Fruit fly (Drosophila melanogaster) whole organism, embryonic: ENCODE data around the gene mad2.

Source experiments
- CG10321 ChIP-seq: fragments of 200-800 bp; sonication (Bioruptor generic); IDR thresholded peaks from 2 replicates; pipeline ENCODE4 v1.3.6; 2022; ENCODE audit warnings: missing biosample characterization, missing genetic modification characterization
- CG10366 ChIP-seq: fragments of 200-800 bp; sonication (Bioruptor generic); IDR thresholded peaks from 2 replicates; pipeline ENCODE4 v1.3.6; 2022; ENCODE audit warnings: missing biosample characterization, missing genetic modification characterization
- CG10462 ChIP-seq: fragments of 200-800 bp; sonication (Bioruptor generic); optimal IDR thresholded peaks from 2 replicates; lab custom pipeline; 2016; ENCODE audit warnings: missing biosample characterization, missing genetic modification characterization
- CG11695 ChIP-seq: fragments of 200-800 bp; sonication (Bioruptor generic); IDR thresholded peaks from 3 replicates; pipeline ENCODE4 v1.3.6; 2022; ENCODE audit warnings: missing biosample characterization, missing genetic modification characterization
- CG13775 ChIP-seq: fragments of 200-800 bp; sonication (Bioruptor generic); optimal IDR thresholded peaks from 3 replicates; lab custom pipeline; 2017; ENCODE audit warnings: missing biosample characterization, mild to moderate bottlenecking, missing genetic modification characterization
- CG14014 ChIP-seq: fragments of 200-800 bp; sonication (Bioruptor generic); IDR thresholded peaks from 2 replicates; pipeline ENCODE4 v1.3.6; 2022; ENCODE audit warnings: missing biosample characterization, missing genetic modification characterization
- CG14710 ChIP-seq: fragments of 200-800 bp; sonication (Bioruptor generic); optimal IDR thresholded peaks from 3 replicates; lab custom pipeline; 2019; ENCODE audit warnings: missing biosample characterization, mild to moderate bottlenecking, missing genetic modification characterization, moderate library complexity
- CG16863 ChIP-seq: fragments of 200-800 bp; sonication (Bioruptor generic); optimal IDR thresholded peaks from 3 replicates; lab custom pipeline; 2016; ENCODE audit warnings: missing biosample characterization, missing genetic modification characterization
- CG17912 ChIP-seq: fragments of 200-800 bp; sonication (Bioruptor generic); optimal IDR thresholded peaks from 2 replicates; lab custom pipeline; 2018; ENCODE audit warnings: missing biosample characterization, mild to moderate bottlenecking, missing genetic modification characterization
- CG18476 ChIP-seq: fragments of 200-800 bp; sonication (Bioruptor generic); optimal IDR thresholded peaks from 2 replicates; lab custom pipeline; 2016; ENCODE audit warnings: missing biosample characterization, mild to moderate bottlenecking, missing genetic modification characterization
- CG2875 ChIP-seq: fragments of 200-800 bp; sonication (Bioruptor generic); optimal IDR thresholded peaks from 2 replicates; lab custom pipeline; 2017; ENCODE audit warnings: missing biosample characterization, mild to moderate bottlenecking, missing genetic modification characterization, missing genetic modification reagents
- CG34422 ChIP-seq: fragments of 200-800 bp; sonication (Bioruptor generic); IDR thresholded peaks from 3 replicates; pipeline ENCODE4 v1.3.6; 2022; ENCODE audit warnings: missing biosample characterization, missing genetic modification characterization
- CG42726 ChIP-seq: fragments of 200-800 bp; sonication (Bioruptor generic); IDR thresholded peaks from 2 replicates; pipeline ENCODE4 v1.3.6; 2022; ENCODE audit warnings: missing biosample characterization, missing genetic modification characterization; ENCODE audit not compliant: partially characterized antibody
- CG4820 ChIP-seq: fragments of 200-800 bp; sonication (Bioruptor generic); optimal IDR thresholded peaks from 3 replicates; lab custom pipeline; 2016; ENCODE audit warnings: missing biosample characterization, missing genetic modification characterization
- CG7372 ChIP-seq: fragments of 200-800 bp; sonication (Bioruptor generic); IDR thresholded peaks from 2 replicates; pipeline ENCODE4 v1.3.6; 2022; ENCODE audit warnings: missing biosample characterization, missing genetic modification characterization
- CG7786 ChIP-seq: fragments of 200-800 bp; sonication (Bioruptor generic); optimal IDR thresholded peaks from 2 replicates; lab custom pipeline; 2016; ENCODE audit warnings: missing biosample characterization, missing genetic modification characterization
- CG7928 ChIP-seq: fragments of 200-800 bp; sonication (Bioruptor generic); optimal IDR thresholded peaks from 2 replicates; lab custom pipeline; 2017; ENCODE audit warnings: missing biosample characterization, mild to moderate bottlenecking, missing genetic modification characterization
- CG8281 ChIP-seq: fragments of 200-800 bp; sonication (Bioruptor generic); optimal IDR thresholded peaks from 2 replicates; lab custom pipeline; 2018; ENCODE audit warnings: missing biosample characterization, mild to moderate bottlenecking, missing genetic modification characterization, moderate library complexity
- CG9727 ChIP-seq: fragments of 200-800 bp; sonication (Bioruptor generic); optimal IDR thresholded peaks from 3 replicates; lab custom pipeline; 2017; ENCODE audit warnings: missing biosample characterization, mild to moderate bottlenecking, missing genetic modification characterization
- CG9797 ChIP-seq: fragments of 200-800 bp; sonication (Bioruptor generic); optimal IDR thresholded peaks from 3 replicates; lab custom pipeline; 2018; ENCODE audit warnings: missing biosample characterization, mild to moderate bottlenecking, missing genetic modification characterization
- Dad ChIP-seq: fragments of 200-800 bp; sonication (Bioruptor generic); optimal IDR thresholded peaks from 3 replicates; lab custom pipeline; 2016; ENCODE audit warnings: missing biosample characterization, missing genetic modification characterization
- ERR ChIP-seq: fragments of 200-800 bp; sonication (Bioruptor generic); optimal IDR thresholded peaks from 2 replicates; lab custom pipeline; 2016; ENCODE audit warnings: missing biosample characterization, missing genetic modification characterization
- Elba2 ChIP-seq: fragments of 200-800 bp; sonication (Bioruptor generic); optimal IDR thresholded peaks from 3 replicates; lab custom pipeline; 2016; ENCODE audit warnings: missing biosample characterization, missing genetic modification characterization
- HmgZ ChIP-seq: fragments of 200-800 bp; sonication (Bioruptor generic); optimal IDR thresholded peaks from 2 replicates; lab custom pipeline; 2018; ENCODE audit warnings: missing biosample characterization, mild to moderate bottlenecking, missing genetic modification characterization
- NFAT ChIP-seq: fragments of 200-800 bp; sonication (Bioruptor generic); IDR thresholded peaks from 2 replicates; pipeline ENCODE4 v1.3.6; 2022; ENCODE audit warnings: missing biosample characterization, missing genetic modification characterization
- NK7.1 ChIP-seq: fragments of 200-800 bp; sonication (Bioruptor generic); optimal IDR thresholded peaks from 3 replicates; lab custom pipeline; 2016; ENCODE audit warnings: missing biosample characterization, missing genetic modification characterization
- Neu2 ChIP-seq: fragments of 200-800 bp; sonication (Bioruptor generic); optimal IDR thresholded peaks from 3 replicates; lab custom pipeline; 2016; ENCODE audit warnings: missing biosample characterization, missing genetic modification characterization, borderline replicate concordance
- Nf-YA ChIP-seq: fragments of 200-800 bp; sonication (Bioruptor generic); IDR thresholded peaks from 2 replicates; pipeline ENCODE4 v1.3.6; 2022; ENCODE audit warnings: missing biosample characterization, missing genetic modification characterization
- Tbp ChIP-seq: fragments of >200 bp; optimal IDR thresholded peaks from 2 replicates; lab custom pipeline; 2018; ENCODE audit warnings: missing biosample characterization, missing genetic modification characterization
- az2 ChIP-seq: fragments of 200-800 bp; sonication (Bioruptor generic); optimal IDR thresholded peaks from 3 replicates; lab custom pipeline; 2016; ENCODE audit warnings: missing biosample characterization, missing genetic modification characterization
- bcd ChIP-seq: fragments of 200-800 bp; sonication (Bioruptor generic); optimal IDR thresholded peaks from 2 replicates; lab custom pipeline; 2017; ENCODE audit warnings: missing biosample characterization, mild to moderate bottlenecking, missing genetic modification characterization
- bsh ChIP-seq, 2 experiments: fragments of 200-800 bp; sonication (Bioruptor generic); optimal IDR thresholded peaks; 2 replicates each; lab custom pipeline; 2017 to 2018; ENCODE audit warnings: mild to moderate bottlenecking in 2 of 2, missing biosample characterization in 2 of 2, missing genetic modification characterization in 2 of 2, moderate library complexity in 1 of 2
- cas ChIP-seq: fragments of 200-800 bp; sonication (Bioruptor generic); IDR thresholded peaks from 2 replicates; pipeline ENCODE4 v1.3.6; 2022; ENCODE audit warnings: missing biosample characterization, missing genetic modification characterization
- croc ChIP-seq: fragments of 200-800 bp; sonication (Bioruptor generic); conservative IDR thresholded peaks from 3 replicates; pipeline ENCODE4 v1.3.6; 2022; ENCODE audit warnings: missing biosample characterization, missing genetic modification characterization
- dan ChIP-seq: fragments of 200-800 bp; sonication (Bioruptor generic); IDR thresholded peaks from 2 replicates; pipeline ENCODE4 v1.3.6; 2022; ENCODE audit warnings: missing biosample characterization, missing genetic modification characterization
- gem ChIP-seq: fragments of 200-800 bp; sonication (Bioruptor generic); optimal IDR thresholded peaks from 2 replicates; lab custom pipeline; 2019; ENCODE audit warnings: missing biosample characterization, mild to moderate bottlenecking, missing genetic modification characterization, moderate library complexity
- gsb ChIP-seq: fragments of 200-800 bp; sonication (Bioruptor generic); IDR thresholded peaks from 2 replicates; pipeline ENCODE4 v1.3.6; 2022; ENCODE audit warnings: missing biosample characterization, missing genetic modification characterization
- gt ChIP-seq: fragments of 200-800 bp; sonication (Bioruptor generic); IDR thresholded peaks from 2 replicates; pipeline ENCODE4 v1.3.6; 2022; ENCODE audit warnings: missing biosample characterization, missing genetic modification characterization
- hkb ChIP-seq, 2 experiments: fragments of 200-800 bp in 1 of 2; fragments of >200 bp in 1 of 2; sonication (Bioruptor generic) in 1 of 2; IDR thresholded peaks in 1 of 2; optimal IDR thresholded peaks in 1 of 2; 2 replicates each; pipeline versions ENCODE4 v1.3.6 to Lab custom; 2017 to 2022; ENCODE audit warnings: missing biosample characterization in 1 of 2, missing genetic modification characterization in 1 of 2
- insv ChIP-seq, 2 experiments: fragments of 200-800 bp; sonication (Bioruptor generic); optimal IDR thresholded peaks; 3 replicates each; lab custom pipeline; 2016 to 2018; ENCODE audit warnings: missing biosample characterization in 2 of 2, missing genetic modification characterization in 2 of 2
- luna ChIP-seq: fragments of 200-800 bp; sonication (Bioruptor generic); optimal IDR thresholded peaks from 2 replicates; lab custom pipeline; 2016; ENCODE audit warnings: missing biosample characterization, missing genetic modification characterization
- org-1 ChIP-seq: fragments of 200-800 bp; sonication (Bioruptor generic); optimal IDR thresholded peaks from 2 replicates; lab custom pipeline; 2017; ENCODE audit warnings: missing biosample characterization, missing genetic modification characterization
- pros ChIP-seq: fragments of 200-800 bp; sonication (Bioruptor generic); optimal IDR thresholded peaks from 3 replicates; lab custom pipeline; 2019; ENCODE audit warnings: missing biosample characterization, mild to moderate bottlenecking, missing genetic modification characterization, moderate library complexity
- pum ChIP-seq: fragments of 200-800 bp; sonication (Bioruptor generic); optimal IDR thresholded peaks from 2 replicates; lab custom pipeline; 2016; ENCODE audit warnings: missing biosample characterization, missing genetic modification characterization
- pzg ChIP-seq: fragments of 200-800 bp; sonication (Bioruptor generic); optimal IDR thresholded peaks from 3 replicates; lab custom pipeline; 2018; ENCODE audit warnings: missing biosample characterization, mild to moderate bottlenecking, missing genetic modification characterization, moderate library complexity
- ro ChIP-seq: fragments of 200-800 bp; sonication (Bioruptor generic); IDR thresholded peaks from 2 replicates; pipeline ENCODE4 v1.3.6; 2022; ENCODE audit warnings: missing biosample characterization, missing genetic modification characterization
- so ChIP-seq: fragments of 200-800 bp; sonication (Bioruptor generic); IDR thresholded peaks from 3 replicates; pipeline ENCODE4 v1.3.6; 2022; ENCODE audit warnings: missing biosample characterization, missing genetic modification characterization
- sr ChIP-seq: fragments of 200-800 bp; sonication (Bioruptor generic); IDR thresholded peaks from 3 replicates; pipeline ENCODE4 v1.3.6; 2022; ENCODE audit warnings: missing biosample characterization, missing genetic modification characterization
- stc ChIP-seq: fragments of 200-800 bp; sonication (Bioruptor generic); IDR thresholded peaks from 2 replicates; pipeline ENCODE4 v1.3.6; 2022; ENCODE audit warnings: missing biosample characterization, missing genetic modification characterization

mad2 gene

dm6 chr3L:5768532-5769497 is 44.1 kb downstream of the mad2 start, which contains the start of the genes Ppat-Dpck and scny (continued):
- TF ChIP-seq CG11695 (GFP tag; lab: Robert Waterston, UW): no peak
- peak; percentile 42 for TF ChIP-seq CG10462 (GFP tag; lab: Kevin White, UChicago)
- TF ChIP-seq CG8281 (tag; lab: Kevin White, UChicago): no peak
- TF ChIP-seq Elba2 (GFP tag; lab: Kevin White, UChicago): no peak
- TF ChIP-seq CG10366 (GFP tag; lab: Robert Waterston, UW): no peak
- TF ChIP-seq CG13775: peak; percentile 27
- TF ChIP-seq bsh (GFP tag; optimal IDR thresholded peaks at IDR 0.05; lab: Kevin White, UChicago): peak in 1 of 2 experiments; percentile 8
- peak; percentile 83 for TF ChIP-seq pzg (GFP tag; lab: Kevin White, UChicago)
- TF ChIP-seq hkb (optimal IDR thresholded peaks at IDR 0.05; lab: Kevin White, UChicago): peak; percentile 60
- TF ChIP-seq hkb (GFP tag; IDR thresholded peaks at IDR 0.05; lab: Robert Waterston, UW): 0 out of 2 replicates have a peak, but pooled peaks have one; percentile 10
- no peak for TF ChIP-seq CG7928 (GFP tag; lab: Kevin White, UChicago)
- TF ChIP-seq dan: no peak
- TF ChIP-seq HmgZ (tag; lab: Kevin White, UChicago): peak; percentile 44
- TF ChIP-seq ERR: no peak
- no peak for TF ChIP-seq sr (GFP tag; lab: Robert Waterston, UW)
- no peak for TF ChIP-seq bcd (GFP tag; lab: Kevin White, UChicago)
- no peak for TF ChIP-seq CG14014 (GFP tag; lab: Robert Waterston, UW)
- no peak for TF ChIP-seq luna (GFP tag; lab: Kevin White, UChicago)
- TF ChIP-seq CG7786 (GFP tag; lab: Kevin White, UChicago): no peak
- no peak for TF ChIP-seq CG17912 (GFP tag; lab: Kevin White, UChicago)
- TF ChIP-seq CG42726: peak; percentile 72
- no peak for TF ChIP-seq gsb (GFP tag; lab: Robert Waterston, UW)
- no peak for TF ChIP-seq NFAT
- no peak for TF ChIP-seq org-1
- no peak for TF ChIP-seq CG16863
- TF ChIP-seq croc: no peak
- no peak for TF ChIP-seq CG2875 (GFP tag; lab: Kevin White, UChicago)
- TF ChIP-seq ro (GFP tag; lab: Robert Waterston, UW): no peak
- TF ChIP-seq Nf-YA: no peak
- no peak for TF ChIP-seq cas
- no peak for TF ChIP-seq CG7372 (GFP tag; lab: Robert Waterston, UW)
- no peak for TF ChIP-seq az2 (GFP tag; lab: Kevin White, UChicago)
- TF ChIP-seq CG10321: no peak
- TF ChIP-seq pum: no peak
- TF ChIP-seq gem (tag; lab: Kevin White, UChicago): no peak
- peak; percentile 82 for TF ChIP-seq CG14710 (tag; lab: Kevin White, UChicago)
- no peak for TF ChIP-seq CG4820
- no peak for TF ChIP-seq CG18476
- 0 out of 3 replicates have a peak, but pooled peaks have one; percentile 54 for TF ChIP-seq so
- no peak for TF ChIP-seq NK7.1 (GFP tag; lab: Kevin White, UChicago)
- no peak for TF ChIP-seq Tbp
- TF ChIP-seq Dad (GFP tag; lab: Kevin White, UChicago): peak; percentile 28
- no peak for TF ChIP-seq gt (GFP tag; lab: Robert Waterston, UW)
- TF ChIP-seq CG34422 (GFP tag; lab: Robert Waterston, UW): peak; percentile 48; the same call in 1 of the 3 replicates
- no peak for TF ChIP-seq stc
- no peak for TF ChIP-seq Neu2
- TF ChIP-seq CG9727 (GFP tag; lab: Kevin White, UChicago): no peak
- TF ChIP-seq insv (GFP tag; optimal IDR thresholded peaks at IDR 0.05; lab: Kevin White, UChicago): no peak
- peak; percentile 83 for TF ChIP-seq CG9797 (GFP tag; lab: Kevin White, UChicago)
- no peak for TF ChIP-seq pros (GFP tag; lab: Kevin White, UChicago)
